Worm (Caenorhabditis elegans): ENCODE measurements around the gene clec-240.

DNA sequence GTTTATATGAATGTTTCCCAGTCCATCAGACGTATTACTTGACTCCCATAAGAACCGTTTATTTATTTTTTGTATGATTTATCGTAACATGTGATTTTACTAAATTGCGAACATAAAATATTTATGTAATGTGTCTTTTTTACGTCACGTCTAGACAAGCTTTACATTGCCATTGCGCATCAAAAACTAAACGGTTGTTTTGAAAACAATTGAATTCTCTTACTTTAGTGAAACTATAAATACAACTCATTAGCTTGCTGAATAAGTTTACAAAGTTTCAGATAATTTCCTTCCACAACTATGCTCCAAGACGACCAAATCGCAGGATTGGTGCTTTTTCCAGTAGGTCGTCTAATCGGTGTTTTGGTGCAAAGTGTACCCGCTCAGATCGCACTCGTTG is 34.9 kb upstream of the clec-240 start, which contains the start of gene srx-54:
- no peak for TF ChIP-seq ama-1 (optimal IDR thresholded peaks at IDR 0.05)
- no peak for TF ChIP-seq ceh-13 (GFP tag; optimal IDR thresholded peaks at IDR 0.05)
- no peak for TF ChIP-seq F13C5.2 (tag; optimal IDR thresholded peaks at IDR 0.05)
- no peak for TF ChIP-seq tbx-11 (GFP tag; IDR thresholded peaks at IDR 0.05)
- TF ChIP-seq ceh-36 (tag; optimal IDR thresholded peaks at IDR 0.05): no peak
- TF ChIP-seq tra-4 (tag; optimal IDR thresholded peaks at IDR 0.05): no peak
- TF ChIP-seq hnd-1 (tag; optimal IDR thresholded peaks at IDR 0.05): no peak
- TF ChIP-seq sea-1 (GFP tag; conservative IDR thresholded peaks at IDR 0.05): no peak
- TF ChIP-seq B0310.2 (tag; optimal IDR thresholded peaks at IDR 0.05): no peak
- TF ChIP-seq hmbx-1 (tag; optimal IDR thresholded peaks at IDR 0.05): no peak
